In the genomic region with DNA sequence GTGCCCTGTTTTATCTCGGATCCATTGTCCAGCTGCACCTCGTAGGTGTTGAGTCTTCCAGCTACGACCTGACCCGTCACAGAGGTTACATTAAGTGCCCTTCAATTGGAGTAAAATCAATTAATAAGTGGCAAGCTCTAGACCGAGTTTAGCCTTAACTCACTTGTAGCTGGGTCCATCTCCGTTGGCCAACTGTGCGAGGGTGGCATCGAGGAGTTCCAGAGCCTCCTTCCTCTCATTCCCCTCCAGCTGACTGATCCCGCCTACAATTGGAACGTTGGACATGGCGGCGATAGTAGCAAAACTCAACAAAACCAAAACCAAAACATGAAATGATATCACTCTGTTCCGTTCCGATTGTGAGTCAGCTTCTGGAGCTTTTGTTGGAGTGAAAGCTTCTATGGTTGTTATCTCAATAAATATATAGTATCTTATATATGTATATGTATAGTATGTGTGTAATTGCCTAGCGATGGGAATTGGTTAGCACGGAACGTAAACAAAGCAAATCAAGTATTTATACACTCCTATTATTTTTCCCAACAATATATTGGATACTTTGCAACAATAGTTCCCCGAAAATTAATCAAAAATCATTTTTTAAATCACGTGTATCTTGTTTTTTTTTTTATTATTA, we compare ENCODE assay signal across 1 fruit fly cellular context.
TF ChIP-seq lines count a peak whose summit lies in the region.

Gene CG8066, minus strand, starts transcription at position 347 of the 637 bp plus-strand sequence.

TF ChIP-seq in whole organism, embryonic, 481 proteins besides CTCF, POLR2A, EP300 and RAD21 (continued from another document and continues in another):
- peak; percentile 36 for TF ChIP-seq Meics (GFP tag; optimal IDR thresholded peaks at IDR 0.05; lab: Kevin White, UChicago)
- TF ChIP-seq CG7987 (GFP tag; optimal IDR thresholded peaks at IDR 0.05; lab: Kevin White, UChicago) = no peak
- TF ChIP-seq psq (GFP tag; optimal IDR thresholded peaks at IDR 0.05; lab: Kevin White, UChicago) = no peak
- TF ChIP-seq Myb (GFP tag; optimal IDR thresholded peaks at IDR 0.05; lab: Kevin White, UChicago) = no peak
- TF ChIP-seq CG17829 (tag; optimal IDR thresholded peaks at IDR 0.05; lab: Kevin White, UChicago) = no peak
- no peak for TF ChIP-seq lmd (GFP tag; IDR thresholded peaks at IDR 0.05; lab: Robert Waterston, UW)
- TF ChIP-seq CG32532 (GFP tag; IDR thresholded peaks at IDR 0.05; lab: Robert Waterston, UW) = no peak
- TF ChIP-seq CG5245 (GFP tag; optimal IDR thresholded peaks at IDR 0.05; lab: Kevin White, UChicago) = no peak
- TF ChIP-seq CG10209 (GFP tag; optimal IDR thresholded peaks at IDR 0.05; lab: Kevin White, UChicago) = no peak
- no peak for TF ChIP-seq YL-1 (GFP tag; optimal IDR thresholded peaks at IDR 0.05; lab: Kevin White, UChicago)
- no peak for TF ChIP-seq fd3F (GFP tag; optimal IDR thresholded peaks at IDR 0.05; lab: Kevin White, UChicago)
- no peak for TF ChIP-seq sc (optimal IDR thresholded peaks at IDR 0.05; lab: Kevin White, UChicago)
- no peak for TF ChIP-seq sc (GFP tag; optimal IDR thresholded peaks at IDR 0.05; lab: Kevin White, UChicago)
- TF ChIP-seq NK7.1 (GFP tag; optimal IDR thresholded peaks at IDR 0.05; lab: Kevin White, UChicago) = no peak
- no peak for TF ChIP-seq B-H1 (GFP tag; IDR thresholded peaks at IDR 0.05; lab: Robert Waterston, UW)
- TF ChIP-seq CG9437 (GFP tag; optimal IDR thresholded peaks at IDR 0.05; lab: Kevin White, UChicago) = no peak
- TF ChIP-seq luna (GFP tag; optimal IDR thresholded peaks at IDR 0.05; lab: Kevin White, UChicago) = no peak
- TF ChIP-seq CG31365 (tag; optimal IDR thresholded peaks at IDR 0.05; lab: Kevin White, UChicago) = no peak
- TF ChIP-seq CG13424 (tag; optimal IDR thresholded peaks at IDR 0.05; lab: Kevin White, UChicago) = peak; percentile 38
- peak; percentile 64 for TF ChIP-seq CG13287 (GFP tag; IDR thresholded peaks at IDR 0.05; lab: Robert Waterston, UW; ENCODE audit: partially characterized antibody)
- TF ChIP-seq dmrt99B (tag; optimal IDR thresholded peaks at IDR 0.05; lab: Kevin White, UChicago) = no peak
- TF ChIP-seq Mes4 (GFP tag; optimal IDR thresholded peaks at IDR 0.05; lab: Kevin White, UChicago) = no peak
- no peak for TF ChIP-seq CG11695 (GFP tag; IDR thresholded peaks at IDR 0.05; lab: Robert Waterston, UW)
- TF ChIP-seq chif (GFP tag; optimal IDR thresholded peaks at IDR 0.05; lab: Kevin White, UChicago) = no peak
- no peak for TF ChIP-seq CG3726 (GFP tag; IDR thresholded peaks at IDR 0.05; lab: Robert Waterston, UW)
- no peak for TF ChIP-seq Antp (GFP tag; optimal IDR thresholded peaks at IDR 0.05; lab: Kevin White, UChicago)
- TF ChIP-seq eyg (GFP tag; optimal IDR thresholded peaks at IDR 0.05; lab: Kevin White, UChicago) = no peak
- TF ChIP-seq Mrtf (GFP tag; IDR thresholded peaks at IDR 0.05; lab: Robert Waterston, UW) = no peak
- TF ChIP-seq CG1233 (GFP tag; optimal IDR thresholded peaks at IDR 0.05; lab: Kevin White, UChicago) = no peak
- no peak for TF ChIP-seq CG7928 (GFP tag; optimal IDR thresholded peaks at IDR 0.05; lab: Kevin White, UChicago)
- TF ChIP-seq PHDP (tag; optimal IDR thresholded peaks at IDR 0.05; lab: Kevin White, UChicago) = peak; percentile 39
- TF ChIP-seq pros (GFP tag; optimal IDR thresholded peaks at IDR 0.05; lab: Kevin White, UChicago) = no peak
- no peak for TF ChIP-seq tll (GFP tag; optimal IDR thresholded peaks at IDR 0.05; lab: Kevin White, UChicago)
- no peak for TF ChIP-seq pan (optimal IDR thresholded peaks at IDR 0.05; lab: Kevin White, UChicago)
- TF ChIP-seq pan (GFP tag; optimal IDR thresholded peaks at IDR 0.05 in 1 of 2, IDR thresholded peaks at IDR 0.05 in 1 of 2) = no peak
- no peak for TF ChIP-seq CG7963 (GFP tag; IDR thresholded peaks at IDR 0.05; lab: Robert Waterston, UW; ENCODE audit: partially characterized antibody)
- no peak for TF ChIP-seq trh (GFP tag; optimal IDR thresholded peaks at IDR 0.05; lab: Kevin White, UChicago)
- no peak for TF ChIP-seq gfzf (GFP tag; optimal IDR thresholded peaks at IDR 0.05; lab: Kevin White, UChicago)
- no peak for TF ChIP-seq lilli (GFP tag; optimal IDR thresholded peaks at IDR 0.05; lab: Kevin White, UChicago)
- no peak for TF ChIP-seq pzg (GFP tag; optimal IDR thresholded peaks at IDR 0.05; lab: Kevin White, UChicago)
- TF ChIP-seq CG12744 (GFP tag; optimal IDR thresholded peaks at IDR 0.05; lab: Kevin White, UChicago) = no peak
- peak; percentile 17; the same call in 2 of the 3 replicates for TF ChIP-seq CG34224 (GFP tag; IDR thresholded peaks at IDR 0.05; lab: Robert Waterston, UW; ENCODE audit: partially characterized antibody)
- no peak for TF ChIP-seq tap (tag; optimal IDR thresholded peaks at IDR 0.05; lab: Kevin White, UChicago)
- TF ChIP-seq Aef1 (GFP tag; IDR thresholded peaks at IDR 0.05; lab: Robert Waterston, UW) = no peak
- TF ChIP-seq CG7839 (tag; optimal IDR thresholded peaks at IDR 0.05; lab: Kevin White, UChicago) = peak; percentile 22
- TF ChIP-seq CG9609 (GFP tag; optimal IDR thresholded peaks at IDR 0.05; lab: Kevin White, UChicago) = no peak
- no peak for TF ChIP-seq ttk (GFP tag; IDR thresholded peaks at IDR 0.05; lab: Robert Waterston, UW)
- TF ChIP-seq CG2202 (tag; optimal IDR thresholded peaks at IDR 0.05; lab: Kevin White, UChicago) = no peak
- TF ChIP-seq CG13296 (GFP tag; optimal IDR thresholded peaks at IDR 0.05; lab: Kevin White, UChicago) = no peak
- TF ChIP-seq btn (GFP tag; optimal IDR thresholded peaks at IDR 0.05; lab: Kevin White, UChicago) = no peak
- TF ChIP-seq CG4730 (GFP tag; IDR thresholded peaks at IDR 0.05; lab: Robert Waterston, UW) = no peak
- TF ChIP-seq CG12299 (tag; optimal IDR thresholded peaks at IDR 0.05; lab: Kevin White, UChicago) = peak; percentile 8
- no peak for TF ChIP-seq Stat92E (GFP tag; optimal IDR thresholded peaks at IDR 0.05; lab: Kevin White, UChicago)
- no peak for TF ChIP-seq CG12071 (GFP tag; optimal IDR thresholded peaks at IDR 0.05; lab: Kevin White, UChicago)
- no peak for TF ChIP-seq sna (GFP tag; IDR thresholded peaks at IDR 0.05; lab: Robert Waterston, UW; ENCODE audit: partially characterized antibody)
- no peak for TF ChIP-seq NFAT (GFP tag; IDR thresholded peaks at IDR 0.05; lab: Robert Waterston, UW)
- no peak for TF ChIP-seq Camta (GFP tag; optimal IDR thresholded peaks at IDR 0.05; lab: Kevin White, UChicago)
- TF ChIP-seq CG1832 (GFP tag; optimal IDR thresholded peaks at IDR 0.05; lab: Kevin White, UChicago) = no peak
- peak; percentile 30 for TF ChIP-seq CG34376 (GFP tag; optimal IDR thresholded peaks at IDR 0.05; lab: Kevin White, UChicago)
- TF ChIP-seq H2.0 (GFP tag; IDR thresholded peaks at IDR 0.05; lab: Robert Waterston, UW) = no peak
- TF ChIP-seq cwo (GFP tag; optimal IDR thresholded peaks at IDR 0.05; lab: Kevin White, UChicago) = no peak
- TF ChIP-seq CG15479 (GFP tag; optimal IDR thresholded peaks at IDR 0.05; lab: Kevin White, UChicago) = no peak
- TF ChIP-seq nom (GFP tag; optimal IDR thresholded peaks at IDR 0.05; lab: Kevin White, UChicago) = no peak
- no peak for TF ChIP-seq NC2α (GFP tag; optimal IDR thresholded peaks at IDR 0.05; lab: Kevin White, UChicago)
- peak; percentile 35; the same call in 1 of the 3 replicates for TF ChIP-seq Doc3 (GFP tag; IDR thresholded peaks at IDR 0.05; lab: Robert Waterston, UW; ENCODE audit: partially characterized antibody)
- no peak for TF ChIP-seq Hey (tag; optimal IDR thresholded peaks at IDR 0.05; lab: Kevin White, UChicago)
- no peak for TF ChIP-seq CG11456 (GFP tag; IDR thresholded peaks at IDR 0.05; lab: Robert Waterston, UW)
- TF ChIP-seq Eip74EF (GFP tag; optimal IDR thresholded peaks at IDR 0.05; lab: Kevin White, UChicago) = no peak
- TF ChIP-seq CG3407 (GFP tag; optimal IDR thresholded peaks at IDR 0.05; lab: Kevin White, UChicago) = no peak
- TF ChIP-seq jigr1 (GFP tag; IDR thresholded peaks at IDR 0.05; lab: Robert Waterston, UW) = no peak
- no peak for TF ChIP-seq CG13123 (GFP tag; optimal IDR thresholded peaks at IDR 0.05; lab: Kevin White, UChicago)
- no peak for TF ChIP-seq CG7372 (GFP tag; IDR thresholded peaks at IDR 0.05; lab: Robert Waterston, UW)
- no peak for TF ChIP-seq CG16779 (GFP tag; IDR thresholded peaks at IDR 0.05; lab: Robert Waterston, UW)
- no peak for TF ChIP-seq ewg (GFP tag; optimal IDR thresholded peaks at IDR 0.05; lab: Kevin White, UChicago)
- TF ChIP-seq CG12659 (GFP tag; optimal IDR thresholded peaks at IDR 0.05; lab: Kevin White, UChicago) = peak; percentile 20
- peak; percentile 1 for TF ChIP-seq corto (GFP tag; optimal IDR thresholded peaks at IDR 0.05; lab: Kevin White, UChicago)
- no peak for TF ChIP-seq jumu (GFP tag; optimal IDR thresholded peaks at IDR 0.05; lab: Kevin White, UChicago)
- no peak for TF ChIP-seq CG4707 (GFP tag; optimal IDR thresholded peaks at IDR 0.05; lab: Kevin White, UChicago)
- TF ChIP-seq CG8944 (GFP tag; optimal IDR thresholded peaks at IDR 0.05; lab: Kevin White, UChicago) = no peak
- TF ChIP-seq bbx (GFP tag; IDR thresholded peaks at IDR 0.05; lab: Robert Waterston, UW; ENCODE audit: partially characterized antibody) = peak; percentile 48; the same call in 1 of the 2 replicates
- no peak for TF ChIP-seq Optix (GFP tag; IDR thresholded peaks at IDR 0.05; lab: Robert Waterston, UW)
- no peak for TF ChIP-seq CG11247 (GFP tag; IDR thresholded peaks at IDR 0.05; lab: Robert Waterston, UW)
- no peak for TF ChIP-seq lola (GFP tag; optimal IDR thresholded peaks at IDR 0.05; lab: Kevin White, UChicago)
- TF ChIP-seq CG10462 (GFP tag; optimal IDR thresholded peaks at IDR 0.05; lab: Kevin White, UChicago) = no peak
- no peak for TF ChIP-seq dan (GFP tag; IDR thresholded peaks at IDR 0.05; lab: Robert Waterston, UW)
- TF ChIP-seq CG16863 (GFP tag; optimal IDR thresholded peaks at IDR 0.05; lab: Kevin White, UChicago) = no peak
- TF ChIP-seq tgo (GFP tag; IDR thresholded peaks at IDR 0.05; lab: Robert Waterston, UW) = no peak
- TF ChIP-seq GATAe (GFP tag; conservative IDR thresholded peaks at IDR 0.05; lab: Robert Waterston, UW) = no peak
- peak; percentile 19 for TF ChIP-seq lbe (GFP tag; optimal IDR thresholded peaks at IDR 0.05; lab: Kevin White, UChicago)
- TF ChIP-seq Oli (tag; optimal IDR thresholded peaks at IDR 0.05; lab: Kevin White, UChicago) = no peak
- TF ChIP-seq cg (GFP tag; optimal IDR thresholded peaks at IDR 0.05; lab: Kevin White, UChicago) = peak; percentile 58
- no peak for TF ChIP-seq CG6683 (GFP tag; optimal IDR thresholded peaks at IDR 0.05; lab: Kevin White, UChicago)
- no peak for TF ChIP-seq slp2 (GFP tag; optimal IDR thresholded peaks at IDR 0.05; lab: Kevin White, UChicago)
- TF ChIP-seq CG6854 (GFP tag; optimal IDR thresholded peaks at IDR 0.05; lab: Kevin White, UChicago) = no peak
- no peak for TF ChIP-seq Ets97D (GFP tag; optimal IDR thresholded peaks at IDR 0.05; lab: Kevin White, UChicago)
- no peak for TF ChIP-seq HHEX (GFP tag; optimal IDR thresholded peaks at IDR 0.05; lab: Kevin White, UChicago)
- TF ChIP-seq B-H2 (GFP tag; optimal IDR thresholded peaks at IDR 0.05; lab: Kevin White, UChicago) = peak; percentile 63
- peak; percentile 54 for TF ChIP-seq BEAF-32 (GFP tag; optimal IDR thresholded peaks at IDR 0.05; lab: Kevin White, UChicago)
- no peak for TF ChIP-seq p53 (GFP tag; optimal IDR thresholded peaks at IDR 0.05; lab: Kevin White, UChicago)
- TF ChIP-seq ems (GFP tag; optimal IDR thresholded peaks at IDR 0.05; lab: Kevin White, UChicago) = no peak
- no peak for TF ChIP-seq esg (GFP tag; conservative IDR thresholded peaks at IDR 0.05; lab: Robert Waterston, UW)
- TF ChIP-seq CG2875 (GFP tag; optimal IDR thresholded peaks at IDR 0.05; lab: Kevin White, UChicago) = no peak
- peak; percentile 27 for TF ChIP-seq unpg (GFP tag; optimal IDR thresholded peaks at IDR 0.05; lab: Kevin White, UChicago)
- TF ChIP-seq exex (tag; optimal IDR thresholded peaks at IDR 0.05; lab: Kevin White, UChicago) = peak; percentile 60
- TF ChIP-seq Sry-β (GFP tag; optimal IDR thresholded peaks at IDR 0.05; lab: Kevin White, UChicago) = no peak
- no peak for TF ChIP-seq Elba2 (GFP tag; optimal IDR thresholded peaks at IDR 0.05; lab: Kevin White, UChicago)
- peak; percentile 30 for TF ChIP-seq CG4328 (GFP tag; optimal IDR thresholded peaks at IDR 0.05; lab: Kevin White, UChicago)
- no peak for TF ChIP-seq CG7357 (GFP tag; IDR thresholded peaks at IDR 0.05; lab: Robert Waterston, UW)
- no peak for TF ChIP-seq sr (GFP tag; IDR thresholded peaks at IDR 0.05; lab: Robert Waterston, UW)
- TF ChIP-seq H15 (GFP tag; IDR thresholded peaks at IDR 0.05; lab: Robert Waterston, UW) = no peak
- TF ChIP-seq ro (GFP tag; IDR thresholded peaks at IDR 0.05; lab: Robert Waterston, UW) = no peak
- peak; percentile 22 for TF ChIP-seq Fer3 (tag; optimal IDR thresholded peaks at IDR 0.05; lab: Kevin White, UChicago)
- no peak for TF ChIP-seq CG6765 (GFP tag; optimal IDR thresholded peaks at IDR 0.05; lab: Kevin White, UChicago)
- TF ChIP-seq CG18619 (GFP tag; optimal IDR thresholded peaks at IDR 0.05; lab: Kevin White, UChicago) = no peak
- peak; percentile 32 for TF ChIP-seq Sry-δ (GFP tag; optimal IDR thresholded peaks at IDR 0.05; lab: Kevin White, UChicago)
- no peak for TF ChIP-seq CG6654 (GFP tag; optimal IDR thresholded peaks at IDR 0.05; lab: Kevin White, UChicago)
- TF ChIP-seq Kr (GFP tag; optimal IDR thresholded peaks at IDR 0.05; lab: Kevin White, UChicago) = no peak
- TF ChIP-seq CG7745 (tag; optimal IDR thresholded peaks at IDR 0.05; lab: Kevin White, UChicago) = no peak
- TF ChIP-seq CG15269 (tag; optimal IDR thresholded peaks at IDR 0.05; lab: Kevin White, UChicago) = peak; percentile 27
- no peak for TF ChIP-seq gt (GFP tag; IDR thresholded peaks at IDR 0.05; lab: Robert Waterston, UW)
- TF ChIP-seq Dip2 (GFP tag; IDR thresholded peaks at IDR 0.05; lab: Robert Waterston, UW) = no peak
- TF ChIP-seq Pdp1 (GFP tag; optimal IDR thresholded peaks at IDR 0.05; lab: Kevin White, UChicago) = no peak
- peak; percentile 58 for TF ChIP-seq crol (GFP tag; IDR thresholded peaks at IDR 0.05; lab: Robert Waterston, UW)
- TF ChIP-seq CG12942 (GFP tag; optimal IDR thresholded peaks at IDR 0.05; lab: Kevin White, UChicago) = no peak
- TF ChIP-seq gce (GFP tag; IDR thresholded peaks at IDR 0.05; lab: Robert Waterston, UW) = no peak
- peak; percentile 46; the same call in 1 of the 2 replicates for TF ChIP-seq MBD-R2 (GFP tag; IDR thresholded peaks at IDR 0.05; lab: Robert Waterston, UW)
- TF ChIP-seq CG17328 (GFP tag; IDR thresholded peaks at IDR 0.05; lab: Robert Waterston, UW) = no peak
- peak; percentile 22 for TF ChIP-seq CG18011 (GFP tag; optimal IDR thresholded peaks at IDR 0.05; lab: Kevin White, UChicago)
- TF ChIP-seq nerfin-1 (tag; optimal IDR thresholded peaks at IDR 0.05; lab: Kevin White, UChicago) = no peak
- no peak for TF ChIP-seq dm (GFP tag; optimal IDR thresholded peaks at IDR 0.05; lab: Kevin White, UChicago)
- TF ChIP-seq ash1 (GFP tag; optimal IDR thresholded peaks at IDR 0.05; lab: Kevin White, UChicago) = no peak
